Fruit fly (Drosophila melanogaster) whole organism, embryonic: ENCODE measurements around the gene CG46244.

Experiments
- Blimp-1 ChIP-seq: fragments of 200-800 bp; sonication (Bioruptor generic); optimal IDR thresholded peaks from 3 replicates; lab custom pipeline; 2018; ENCODE audit warnings: missing biosample characterization, missing genetic modification characterization, mild to moderate bottlenecking, moderate library complexity, missing genetic modification reagents
- C15 ChIP-seq: fragments of 200-800 bp; sonication (Bioruptor generic); IDR thresholded peaks from 3 replicates; pipeline ENCODE4 v1.3.6; 2022; ENCODE audit warnings: missing biosample characterization, missing genetic modification characterization
- CG11695 ChIP-seq: fragments of 200-800 bp; sonication (Bioruptor generic); IDR thresholded peaks from 3 replicates; pipeline ENCODE4 v1.3.6; 2022; ENCODE audit warnings: missing biosample characterization, missing genetic modification characterization
- CG12391 ChIP-seq: fragments of 200-800 bp; sonication (Bioruptor generic); optimal IDR thresholded peaks from 3 replicates; lab custom pipeline; 2018; ENCODE audit warnings: missing biosample characterization, mild to moderate bottlenecking, missing genetic modification characterization, moderate library complexity
- CG14050 ChIP-seq: fragments of 200-800 bp; sonication (Bioruptor generic); IDR thresholded peaks from 3 replicates; pipeline ENCODE4 v1.3.6; 2022; ENCODE audit warnings: missing biosample characterization, missing genetic modification characterization
- CG14860 ChIP-seq: fragments of 200-800 bp; sonication (Bioruptor generic); IDR thresholded peaks from 3 replicates; pipeline ENCODE4 v1.3.6; 2022; ENCODE audit warnings: missing biosample characterization, missing genetic modification characterization; ENCODE audit not compliant: partially characterized antibody
- CG15479 ChIP-seq: fragments of 200-800 bp; sonication (Bioruptor generic); optimal IDR thresholded peaks from 3 replicates; lab custom pipeline; 2019; ENCODE audit warnings: missing biosample characterization, mild to moderate bottlenecking, missing genetic modification characterization, moderate library complexity
- CG15696 ChIP-seq: fragments of 200-800 bp; sonication (Bioruptor generic); optimal IDR thresholded peaks from 2 replicates; lab custom pipeline; 2019; ENCODE audit warnings: missing biosample characterization, mild to moderate bottlenecking, missing genetic modification characterization, moderate library complexity
- CG16779 ChIP-seq: fragments of 200-800 bp; sonication (Bioruptor generic); IDR thresholded peaks from 2 replicates; pipeline ENCODE4 v1.3.6; 2022; ENCODE audit warnings: missing biosample characterization, missing genetic modification characterization
- CG17359 ChIP-seq: fragments of 200-800 bp; sonication (Bioruptor generic); optimal IDR thresholded peaks from 3 replicates; lab custom pipeline; 2018; ENCODE audit warnings: missing biosample characterization, mild to moderate bottlenecking, missing genetic modification characterization, moderate library complexity
- CG17568 ChIP-seq: fragments of 200-800 bp; sonication (Bioruptor generic); optimal IDR thresholded peaks from 2 replicates; lab custom pipeline; 2018; ENCODE audit warnings: missing biosample characterization, mild to moderate bottlenecking, missing genetic modification characterization, moderate library complexity
- CG2120 ChIP-seq: fragments of 200-800 bp; sonication (Bioruptor generic); optimal IDR thresholded peaks from 3 replicates; lab custom pipeline; 2016; ENCODE audit warnings: missing biosample characterization, missing genetic modification characterization
- CG3065 ChIP-seq: fragments of 200-800 bp; sonication (Bioruptor generic); optimal IDR thresholded peaks from 2 replicates; lab custom pipeline; 2016; ENCODE audit warnings: missing biosample characterization, missing genetic modification characterization
- CG34376 ChIP-seq: fragments of 200-800 bp; sonication (Bioruptor generic); optimal IDR thresholded peaks from 2 replicates; lab custom pipeline; 2018; ENCODE audit warnings: missing biosample characterization, mild to moderate bottlenecking, missing genetic modification characterization
- CG3726 ChIP-seq: fragments of 200-800 bp; sonication (Bioruptor generic); IDR thresholded peaks from 3 replicates; pipeline ENCODE4, ENCODE4 v1.3.6; 2022; ENCODE audit warnings: missing biosample characterization, missing genetic modification characterization
- CG7556 ChIP-seq: fragments of 200-800 bp; sonication (Bioruptor generic); optimal IDR thresholded peaks from 2 replicates; lab custom pipeline; 2017; ENCODE audit warnings: missing biosample characterization, mild to moderate bottlenecking, missing genetic modification characterization
- CTCF ChIP-seq: fragments of 200-800 bp; sonication (Bioruptor generic); optimal IDR thresholded peaks from 2 replicates; lab custom pipeline; 2017; ENCODE audit warnings: missing biosample characterization, mild to moderate bottlenecking, missing genetic modification characterization, moderate library complexity
- CoRest ChIP-seq: fragments of 200-800 bp; sonication (Bioruptor generic); optimal IDR thresholded peaks from 3 replicates; lab custom pipeline; 2018; ENCODE audit warnings: missing biosample characterization, mild to moderate bottlenecking, missing genetic modification characterization, moderate library complexity
- Dbx ChIP-seq: fragments of 200-800 bp; sonication (Bioruptor generic); IDR thresholded peaks from 3 replicates; pipeline ENCODE4 v1.3.6; 2022; ENCODE audit warnings: missing biosample characterization, missing genetic modification characterization
- Dip3 ChIP-seq: fragments of 200-800 bp; sonication (Bioruptor generic); optimal IDR thresholded peaks from 3 replicates; lab custom pipeline; 2016; ENCODE audit warnings: missing biosample characterization, missing genetic modification characterization
- Ets97D ChIP-seq: fragments of 200-800 bp; sonication (Bioruptor generic); optimal IDR thresholded peaks from 3 replicates; lab custom pipeline; 2016; ENCODE audit warnings: missing biosample characterization, missing genetic modification characterization
- HLH4C ChIP-seq: fragments of 200-800 bp; sonication (Bioruptor generic); IDR thresholded peaks from 3 replicates; pipeline ENCODE4 v1.3.6; 2022; ENCODE audit warnings: missing biosample characterization, missing genetic modification characterization; ENCODE audit not compliant: partially characterized antibody
- Hey ChIP-seq: fragments of 200-800 bp; sonication (Bioruptor generic); optimal IDR thresholded peaks from 3 replicates; lab custom pipeline; 2018; ENCODE audit warnings: missing biosample characterization, mild to moderate bottlenecking, missing genetic modification characterization
- Kr ChIP-seq: fragments of 200-800 bp; sonication (Bioruptor generic); optimal IDR thresholded peaks from 2 replicates; lab custom pipeline; 2017; ENCODE audit warnings: missing biosample characterization, mild to moderate bottlenecking, missing genetic modification characterization
- Lpt ChIP-seq: fragments of >200 bp; optimal IDR thresholded peaks from 2 replicates; lab custom pipeline; 2018; ENCODE audit warnings: missing biosample characterization, missing genetic modification characterization
- MTF-1 ChIP-seq: fragments of 200-800 bp; sonication (Bioruptor generic); optimal IDR thresholded peaks from 2 replicates; lab custom pipeline; 2018; ENCODE audit warnings: missing biosample characterization, mild to moderate bottlenecking, missing genetic modification characterization, borderline replicate concordance
- Meics ChIP-seq: fragments of 200-800 bp; sonication (Bioruptor generic); optimal IDR thresholded peaks from 2 replicates; lab custom pipeline; 2017; ENCODE audit warnings: missing biosample characterization, mild to moderate bottlenecking, missing genetic modification characterization
- Nf-YA ChIP-seq: fragments of 200-800 bp; sonication (Bioruptor generic); IDR thresholded peaks from 2 replicates; pipeline ENCODE4 v1.3.6; 2022; ENCODE audit warnings: missing biosample characterization, missing genetic modification characterization
- Oli ChIP-seq: fragments of 200-800 bp; sonication (Bioruptor generic); optimal IDR thresholded peaks from 2 replicates; lab custom pipeline; 2018; ENCODE audit warnings: missing biosample characterization, mild to moderate bottlenecking, missing genetic modification characterization, moderate library complexity
- Rx ChIP-seq: fragments of 200-800 bp; sonication (Bioruptor generic); IDR thresholded peaks from 2 replicates; pipeline ENCODE4 v1.3.6; 2022; ENCODE audit warnings: missing biosample characterization, missing genetic modification characterization
- Six4 ChIP-seq: fragments of 200-800 bp; sonication (Bioruptor generic); optimal IDR thresholded peaks from 2 replicates; lab custom pipeline; 2016; ENCODE audit warnings: missing biosample characterization, missing genetic modification characterization
- Sry-β ChIP-seq: fragments of 200-800 bp; sonication (Bioruptor generic); optimal IDR thresholded peaks from 2 replicates; lab custom pipeline; 2018; ENCODE audit warnings: missing biosample characterization, mild to moderate bottlenecking, missing genetic modification characterization, moderate library complexity
- Tbp ChIP-seq: fragments of >200 bp; optimal IDR thresholded peaks from 2 replicates; lab custom pipeline; 2018; ENCODE audit warnings: missing biosample characterization, missing genetic modification characterization
- abd-A ChIP-seq: fragments of 200-800 bp; sonication (Bioruptor generic); optimal IDR thresholded peaks from 3 replicates; lab custom pipeline; 2019; ENCODE audit warnings: missing biosample characterization, mild to moderate bottlenecking, missing genetic modification characterization, moderate library complexity
- ase ChIP-seq: fragments of 200-800 bp; sonication (Bioruptor generic); IDR thresholded peaks from 3 replicates; pipeline ENCODE4 v1.3.6; 2022; ENCODE audit warnings: missing biosample characterization, missing genetic modification characterization
- bbx ChIP-seq: fragments of 200-800 bp; sonication (Bioruptor generic); IDR thresholded peaks from 2 replicates; pipeline ENCODE4 v1.3.6; 2022; ENCODE audit warnings: missing biosample characterization, missing genetic modification characterization; ENCODE audit not compliant: partially characterized antibody
- btn ChIP-seq: fragments of 200-800 bp; sonication (Bioruptor generic); optimal IDR thresholded peaks from 2 replicates; lab custom pipeline; 2016; ENCODE audit warnings: missing biosample characterization, missing genetic modification characterization
- dmrt11E ChIP-seq: fragments of 200-800 bp; sonication (Bioruptor generic); optimal IDR thresholded peaks from 3 replicates; lab custom pipeline; 2018; ENCODE audit warnings: missing biosample characterization, mild to moderate bottlenecking, missing genetic modification characterization, moderate library complexity
- hbn ChIP-seq: fragments of 200-800 bp; sonication (Bioruptor generic); IDR thresholded peaks from 2 replicates; pipeline ENCODE4 v1.3.6; 2022; ENCODE audit warnings: missing biosample characterization, missing genetic modification characterization; ENCODE audit not compliant: partially characterized antibody
- insv ChIP-seq, 2 experiments: fragments of 200-800 bp; sonication (Bioruptor generic); optimal IDR thresholded peaks; 3 replicates each; lab custom pipeline; 2016 to 2018; ENCODE audit warnings: missing biosample characterization in 2 of 2, missing genetic modification characterization in 2 of 2
- jumu ChIP-seq: fragments of 200-800 bp; sonication (Bioruptor generic); optimal IDR thresholded peaks from 3 replicates; lab custom pipeline; 2016; ENCODE audit warnings: missing biosample characterization, missing genetic modification characterization
- kah ChIP-seq: fragments of 200-800 bp; sonication (Bioruptor generic); optimal IDR thresholded peaks from 2 replicates; lab custom pipeline; 2018; ENCODE audit warnings: missing biosample characterization, mild to moderate bottlenecking, missing genetic modification characterization
- kay ChIP-seq: fragments of 200-800 bp; sonication (Bioruptor generic); optimal IDR thresholded peaks from 2 replicates; lab custom pipeline; 2016; ENCODE audit warnings: missing biosample characterization, missing genetic modification characterization
- ken ChIP-seq: fragments of 200-800 bp; sonication (Bioruptor generic); IDR thresholded peaks from 3 replicates; pipeline ENCODE4 v1.3.6; 2022; ENCODE audit warnings: missing biosample characterization, missing genetic modification characterization
- knrl ChIP-seq: fragments of 200-800 bp; sonication (Bioruptor generic); IDR thresholded peaks from 3 replicates; pipeline ENCODE4 v1.3.6; 2022; ENCODE audit warnings: missing biosample characterization, missing genetic modification characterization; ENCODE audit not compliant: partially characterized antibody
- mam ChIP-seq: fragments of 200-800 bp; sonication (Bioruptor generic); optimal IDR thresholded peaks from 3 replicates; lab custom pipeline; 2016; ENCODE audit warnings: missing biosample characterization, missing genetic modification characterization
- row ChIP-seq: fragments of 200-800 bp; sonication (Bioruptor generic); IDR thresholded peaks from 3 replicates; pipeline ENCODE4 v1.3.6; 2022; ENCODE audit warnings: missing biosample characterization, missing genetic modification characterization
- slbo ChIP-seq: fragments of 200-800 bp; sonication (Bioruptor generic); IDR thresholded peaks from 2 replicates; pipeline ENCODE4 v1.3.6; 2022; ENCODE audit warnings: missing biosample characterization, missing genetic modification characterization
- so ChIP-seq: fragments of 200-800 bp; sonication (Bioruptor generic); IDR thresholded peaks from 3 replicates; pipeline ENCODE4 v1.3.6; 2022; ENCODE audit warnings: missing biosample characterization, missing genetic modification characterization
- wdn ChIP-seq: fragments of 200-800 bp; sonication (Bioruptor generic); IDR thresholded peaks from 2 replicates; pipeline ENCODE4 v1.3.6; 2022; ENCODE audit warnings: missing biosample characterization, missing genetic modification characterization

CG46244 gene

DNA sequence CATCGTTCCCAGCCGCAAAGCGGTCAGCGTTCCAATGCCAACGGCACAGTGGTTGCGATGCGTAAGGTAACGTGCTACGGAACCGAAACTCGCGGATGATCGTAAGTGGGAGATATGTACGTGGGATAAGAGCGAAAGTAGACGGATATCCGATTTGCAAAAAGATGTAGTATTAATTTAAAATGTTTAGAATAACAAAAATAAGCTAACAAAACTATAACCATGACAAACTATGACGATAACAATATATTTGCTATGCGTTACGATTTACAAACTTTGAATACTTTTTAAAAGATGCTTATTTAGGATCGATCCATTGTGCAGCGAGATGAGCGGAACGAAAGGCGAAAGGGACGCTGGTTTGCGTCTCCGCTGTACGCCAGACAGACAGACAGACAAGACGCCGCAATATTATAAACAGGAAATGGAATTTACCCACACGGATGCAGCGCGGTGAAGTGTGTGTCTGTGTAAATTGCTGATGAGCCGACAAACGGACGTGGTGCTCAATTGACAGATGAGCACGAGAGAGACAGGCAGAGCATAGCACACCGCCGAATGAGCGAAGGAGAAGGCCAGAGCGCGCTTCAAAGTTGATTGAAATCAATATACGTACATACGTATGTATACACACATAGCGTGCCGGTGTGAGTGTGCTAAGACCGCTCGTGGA is 30.6 kb upstream of the CG46244 start (continued):
- TF ChIP-seq Ets97D (peak; percentile 96), Blimp-1 (GFP tag; lab: Kevin White, UChicago) (peak; percentile 94), CG14050 (GFP tag; lab: Robert Waterston, UW) (peak; percentile 90), mam (GFP tag; lab: Kevin White, UChicago) (peak; percentile 98), Oli (tag; lab: Kevin White, UChicago) (peak; percentile 98), CG7556 (GFP tag; lab: Kevin White, UChicago) (peak; percentile 98), slbo (GFP tag; lab: Robert Waterston, UW) (peak; percentile 96), CG16779 (GFP tag; lab: Robert Waterston, UW) (peak; percentile 68), knrl (no peak), CG34376 (GFP tag; lab: Kevin White, UChicago) (peak; percentile 88), dmrt11E (tag; lab: Kevin White, UChicago) (peak; percentile 95), Kr (GFP tag; lab: Kevin White, UChicago) (no peak), jumu (GFP tag; lab: Kevin White, UChicago) (peak; percentile 97), MTF-1 (GFP tag; lab: Kevin White, UChicago) (peak; percentile 35), wdn (GFP tag; lab: Robert Waterston, UW) (peak; percentile 83), Hey (tag; lab: Kevin White, UChicago) (peak; percentile 63), Dip3 (GFP tag; lab: Kevin White, UChicago) (peak; percentile 97), Nf-YA (GFP tag; lab: Robert Waterston, UW) (peak; percentile 80), abd-A (tag; lab: Kevin White, UChicago) (peak; percentile 90), CG3065 (GFP tag; lab: Kevin White, UChicago) (peak; percentile 87), kay (peak; percentile 91), Tbp (GFP tag; lab: Kevin White, UChicago) (peak; percentile 50), CG17568 (peak; percentile 94), CG15479 (GFP tag; lab: Kevin White, UChicago) (peak; percentile 77), CG12391 (tag; lab: Kevin White, UChicago) (peak; percentile 97), ase (GFP tag; lab: Robert Waterston, UW) (peak; percentile 86), CG15696 (tag; lab: Kevin White, UChicago) (peak; percentile 87), row (GFP tag; lab: Robert Waterston, UW) (peak; percentile 95), bbx (GFP tag; lab: Robert Waterston, UW) (peak; percentile 32; the same call in 1 of the 2 replicates), CG11695 (GFP tag; lab: Robert Waterston, UW) (peak; percentile 94), kah (GFP tag; lab: Kevin White, UChicago) (peak; percentile 86), CG17359 (tag; lab: Kevin White, UChicago) (peak; percentile 93), Sry-β (GFP tag; lab: Kevin White, UChicago) (peak; percentile 52), C15 (peak; percentile 90), CG2120 (GFP tag; lab: Kevin White, UChicago) (peak; percentile 98), CTCF (GFP tag; lab: Kevin White, UChicago) (peak; percentile 67), Lpt (GFP tag; lab: Kevin White, UChicago) (no peak), ken (GFP tag; lab: Robert Waterston, UW) (peak; percentile 89), HLH4C (GFP tag; lab: Robert Waterston, UW) (no peak), hbn (GFP tag; lab: Robert Waterston, UW) (no peak), Rx (GFP tag; lab: Robert Waterston, UW) (peak; percentile 92), Meics (GFP tag; lab: Kevin White, UChicago) (peak; percentile 98), insv (GFP tag; optimal IDR thresholded peaks at IDR 0.05; lab: Kevin White, UChicago) (peak; percentile 67 to 85), btn (peak; percentile 94), CoRest (tag; lab: Kevin White, UChicago) (peak; percentile 98), CG3726 (GFP tag; lab: Robert Waterston, UW) (peak; percentile 93; the same call in 2 of the 3 replicates), Dbx (GFP tag; lab: Robert Waterston, UW) (peak; percentile 94), so (GFP tag; lab: Robert Waterston, UW) (peak; percentile 91; the same call in 2 of the 3 replicates), Six4 (GFP tag; lab: Kevin White, UChicago) (peak; percentile 93), CG14860 (GFP tag; lab: Robert Waterston, UW) (no peak)
